Fruit fly (Drosophila melanogaster): ENCODE measurements around the gene CG34280.
A peak's percentile ranks its signal among the peaks of the same experiment; 100 is the strongest.

The CG34280 gene

DNA sequence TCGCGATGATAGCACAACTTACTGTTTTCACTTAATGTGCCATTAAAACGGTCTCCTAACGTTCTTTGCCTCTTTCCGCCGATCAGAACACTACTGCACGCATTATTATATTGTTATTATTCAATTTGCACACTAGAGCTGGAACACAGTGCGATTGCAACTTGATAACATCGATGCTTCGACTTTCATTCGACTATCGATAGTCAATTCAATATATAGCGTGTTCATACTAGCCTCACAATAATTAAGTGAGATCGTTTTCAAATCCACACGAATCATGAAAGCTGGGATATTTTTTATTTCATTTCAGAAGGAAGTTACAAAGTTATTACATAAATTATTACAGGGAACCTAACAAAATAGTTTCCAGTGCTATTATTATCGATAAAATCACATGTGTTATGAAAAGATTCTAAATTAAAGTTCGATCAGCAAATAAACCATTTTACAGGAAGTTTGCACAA, 2.2 kb downstream of the CG34280 start (continued):
- TF ChIP-seq Taf1 (GFP tag; IDR thresholded peaks at IDR 0.05) (no peak), MTF-1 (GFP tag; optimal IDR thresholded peaks at IDR 0.05; ENCODE audit: borderline replicate concordance) (no peak), Hmx (GFP tag; optimal IDR thresholded peaks at IDR 0.05) (peak; percentile 8), ham (GFP tag; IDR thresholded peaks at IDR 0.05) (no peak), crol (GFP tag; IDR thresholded peaks at IDR 0.05) (no peak), dmrt99B (tag; optimal IDR thresholded peaks at IDR 0.05) (peak; percentile 47), CG6272 (GFP tag; IDR thresholded peaks at IDR 0.05) (peak; percentile 45; the same call in 1 of the 2 replicates), BtbVII (GFP tag; optimal IDR thresholded peaks at IDR 0.05) (peak; percentile 3), trem (tag; optimal IDR thresholded peaks at IDR 0.05) (peak; percentile 36), insv (GFP tag; optimal IDR thresholded peaks at IDR 0.05) (no peak), Xrp1 (GFP tag; IDR thresholded peaks at IDR 0.05) (peak; percentile 17; the same call in 1 of the 2 replicates), Bdp1 (GFP tag; optimal IDR thresholded peaks at IDR 0.05) (peak; percentile 26), ab (GFP tag; optimal IDR thresholded peaks at IDR 0.05) (peak; percentile 11), sna (GFP tag; IDR thresholded peaks at IDR 0.05; ENCODE audit: partially characterized antibody) (peak; percentile 63; the same call in 1 of the 2 replicates), CG4328 (GFP tag; optimal IDR thresholded peaks at IDR 0.05) (no peak), lola (GFP tag; optimal IDR thresholded peaks at IDR 0.05) (peak in 1 of 3 experiments; percentile 88), Dip3 (GFP tag; optimal IDR thresholded peaks at IDR 0.05) (peak; percentile 64), bbx (GFP tag; IDR thresholded peaks at IDR 0.05; ENCODE audit: partially characterized antibody) (peak; percentile 82), slou (GFP tag; optimal IDR thresholded peaks at IDR 0.05) (peak; percentile 13), CG2678 (tag; optimal IDR thresholded peaks at IDR 0.05) (peak; percentile 59), shn (GFP tag; optimal IDR thresholded peaks at IDR 0.05) (peak; percentile 54), gem (tag; optimal IDR thresholded peaks at IDR 0.05) (peak; percentile 80), fd102C (GFP tag; optimal IDR thresholded peaks at IDR 0.05) (no peak), knrl (GFP tag; IDR thresholded peaks at IDR 0.05; ENCODE audit: partially characterized antibody) (peak; percentile 86), CG16813 (GFP tag; IDR thresholded peaks at IDR 0.05; ENCODE audit: partially characterized antibody) (peak; percentile 80), CG3838 (GFP tag; optimal IDR thresholded peaks at IDR 0.05) (no peak), ro (GFP tag; IDR thresholded peaks at IDR 0.05) (no peak), CG2116 (GFP tag; optimal IDR thresholded peaks at IDR 0.05) (peak; percentile 83), TFAM (GFP tag; optimal IDR thresholded peaks at IDR 0.05) (no peak), CG14050 (GFP tag; IDR thresholded peaks at IDR 0.05) (peak; percentile 11; the same call in 1 of the 3 replicates), CG1602 (GFP tag; optimal IDR thresholded peaks at IDR 0.05) (peak; percentile 22), GATAe (GFP tag; conservative IDR thresholded peaks at IDR 0.05) (peak; percentile 14; the same call in 1 of the 2 replicates), CG42726 (GFP tag; IDR thresholded peaks at IDR 0.05; ENCODE audit: partially characterized antibody) (peak; percentile 43; the same call in 1 of the 2 replicates), CG12104 (GFP tag; optimal IDR thresholded peaks at IDR 0.05) (peak; percentile 17), CkIIα-i1 (GFP tag; IDR thresholded peaks at IDR 0.05) (no peak), stc (GFP tag; IDR thresholded peaks at IDR 0.05) (0 out of 2 replicates have a peak, but pooled peaks have one; percentile 32), CTCF (GFP tag; optimal IDR thresholded peaks at IDR 0.05) (no peak), CrebB (tag; optimal IDR thresholded peaks at IDR 0.05) (peak; percentile 27), Nf-YC (tag; optimal IDR thresholded peaks at IDR 0.05) (peak; percentile 50), H2.0 (GFP tag; IDR thresholded peaks at IDR 0.05) (peak; percentile 33; the same call in 1 of the 2 replicates), CG9876 (GFP tag; optimal IDR thresholded peaks at IDR 0.05) (peak; percentile 52), ranshi (GFP tag; IDR thresholded peaks at IDR 0.05) (peak; percentile 62), CG15269 (tag; optimal IDR thresholded peaks at IDR 0.05) (peak; percentile 49), repo (GFP tag; optimal IDR thresholded peaks at IDR 0.05) (no peak), ems (GFP tag; optimal IDR thresholded peaks at IDR 0.05) (no peak), CG17361 (GFP tag; IDR thresholded peaks at IDR 0.05) (0 out of 3 replicates have a peak, but pooled peaks have one; percentile 16), CG3995 (GFP tag; optimal IDR thresholded peaks at IDR 0.05) (peak; percentile 45), Doc3 (GFP tag; IDR thresholded peaks at IDR 0.05; ENCODE audit: partially characterized antibody) (peak; percentile 51; the same call in 2 of the 3 replicates), CG3281 (GFP tag; optimal IDR thresholded peaks at IDR 0.05) (no peak), CG8924 (tag; optimal IDR thresholded peaks at IDR 0.05) (peak; percentile 66)
